Worm (Caenorhabditis elegans): ENCODE measurements around the gene F09F9.2.

F09F9.2 gene

ce11 chrX:4140755-4141417 is 29.6 kb upstream of the F09F9.2 start:
- TF ChIP-seq Y105C5A.15 (GFP tag; IDR thresholded peaks at IDR 0.05) = no peak
- TF ChIP-seq php-3 (GFP tag; IDR thresholded peaks at IDR 0.05) = 0 out of 2 replicates have a peak, but pooled peaks have one; percentile 18
- TF ChIP-seq lsy-2 (tag; optimal IDR thresholded peaks at IDR 0.05) = peak in 1 of 2 experiments; percentile 25
- no peak for TF ChIP-seq lin-29 (GFP tag; IDR thresholded peaks at IDR 0.05)
- TF ChIP-seq daf-16 (GFP tag; optimal IDR thresholded peaks at IDR 0.05) = peak in 1 of 2 experiments; percentile 69
- peak; percentile 94 for TF ChIP-seq daf-16 (tag; optimal IDR thresholded peaks at IDR 0.05)
- TF ChIP-seq mdl-1 (tag; optimal IDR thresholded peaks at IDR 0.05) = peak in 1 of 2 experiments; percentile 76
- TF ChIP-seq pha-4 (GFP tag; IDR thresholded peaks at IDR 0.05) = no peak
- TF ChIP-seq pha-4 (tag; optimal IDR thresholded peaks at IDR 0.05) = no peak
- TF ChIP-seq D1046.2 (GFP tag; IDR thresholded peaks at IDR 0.05) = no peak
- TF ChIP-seq zfp-3 (GFP tag; conservative IDR thresholded peaks at IDR 0.05) = no peak
- peak in 1 of 2 experiments; percentile 91 for TF ChIP-seq hif-1 (tag; optimal IDR thresholded peaks at IDR 0.05)
- peak; percentile 3 for TF ChIP-seq mep-1 (tag; optimal IDR thresholded peaks at IDR 0.05)
- TF ChIP-seq dmd-6 (GFP tag; IDR thresholded peaks at IDR 0.05) = peak; percentile 46
- TF ChIP-seq lin-39 (tag; optimal IDR thresholded peaks at IDR 0.05) = no peak
- TF ChIP-seq hlh-11 (tag; optimal IDR thresholded peaks at IDR 0.05) = peak; percentile 62
- TF ChIP-seq zfp-2 (tag; optimal IDR thresholded peaks at IDR 0.05) = no peak
- no peak for TF ChIP-seq lin-13 (GFP tag; optimal IDR thresholded peaks at IDR 0.05)
- TF ChIP-seq mdt-29 (GFP tag; IDR thresholded peaks at IDR 0.05) = no peak
- peak; percentile 63 for TF ChIP-seq nhr-28 (tag; optimal IDR thresholded peaks at IDR 0.05)
- no peak for TF ChIP-seq snpc-4 (tag; optimal IDR thresholded peaks at IDR 0.05)
- peak; percentile 44 for TF ChIP-seq hlh-30 (tag; optimal IDR thresholded peaks at IDR 0.05; ENCODE audit: insufficient read depth)
- TF ChIP-seq daf-12 (tag; optimal IDR thresholded peaks at IDR 0.05) = no peak
- TF ChIP-seq pqm-1 (tag; optimal IDR thresholded peaks at IDR 0.05) = no peak
- TF ChIP-seq tra-1 (GFP tag; IDR thresholded peaks at IDR 0.05) = no peak
- TF ChIP-seq mxl-3 (GFP tag; optimal IDR thresholded peaks at IDR 0.05) = peak; percentile 16
- TF ChIP-seq aha-1 (tag) = peak; percentile 70
- no peak for TF ChIP-seq zag-1 (tag; optimal IDR thresholded peaks at IDR 0.05)
- no peak for TF ChIP-seq ZK337.2 (GFP tag; IDR thresholded peaks at IDR 0.05)
- TF ChIP-seq nhr-41 (GFP tag; IDR thresholded peaks at IDR 0.05) = no peak
- 0 out of 2 replicates have a peak, but pooled peaks have one; percentile 28 for TF ChIP-seq snpc-1.2 (GFP tag; IDR thresholded peaks at IDR 0.05)
- peak in 1 of 2 experiments; percentile 94 for TF ChIP-seq unc-62 (GFP tag; optimal IDR thresholded peaks at IDR 0.05 in 1 of 2)
- TF ChIP-seq unc-62 (tag; optimal IDR thresholded peaks at IDR 0.05) = no peak
- TF ChIP-seq ama-1 (optimal IDR thresholded peaks at IDR 0.05) = no peak
- no peak for TF ChIP-seq nhr-11 (tag; optimal IDR thresholded peaks at IDR 0.05)
- no peak for TF ChIP-seq Y5F2A.4 (GFP tag; optimal IDR thresholded peaks at IDR 0.05)
- TF ChIP-seq nhr-48 (tag; optimal IDR thresholded peaks at IDR 0.05) = peak; percentile 41
- TF ChIP-seq T20F7.1 (GFP tag; optimal IDR thresholded peaks at IDR 0.05) = no peak
- TF ChIP-seq dve-1 (tag; optimal IDR thresholded peaks at IDR 0.05; ENCODE audit: insufficient read depth) = peak; percentile 43
- TF ChIP-seq nhr-102 (tag; optimal IDR thresholded peaks at IDR 0.05) = peak; percentile 31

Data from whole organism, L4 larva.